Fruit fly (Drosophila melanogaster): Measurements from ENCODE around the gene CG6834.

CG6834 gene

DNA sequence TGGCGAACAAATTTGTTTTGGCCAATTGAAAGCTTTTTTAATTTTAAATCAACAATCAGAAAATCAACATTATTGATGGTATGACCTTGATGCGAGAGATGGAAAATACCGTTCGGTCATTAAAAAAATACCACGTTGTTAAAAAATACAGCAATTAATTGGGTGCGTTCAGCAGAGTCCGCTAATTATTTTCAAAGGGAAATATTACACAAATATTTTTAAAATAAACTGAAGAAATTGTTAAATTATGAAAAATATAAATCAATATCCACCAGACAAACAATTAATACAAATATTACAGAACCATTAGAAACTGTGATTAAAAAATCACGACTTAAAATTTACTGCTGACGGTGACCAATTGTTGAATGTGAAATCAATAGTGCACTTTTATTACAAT lies 9.9 kb downstream of the CG6834 start, which contains the start of gene CG18476 (continued):
- peak; percentile 50 for TF ChIP-seq jumu (GFP tag; optimal IDR thresholded peaks at IDR 0.05)
- peak; percentile 96 for TF ChIP-seq CG34422 (GFP tag; IDR thresholded peaks at IDR 0.05)
- peak; percentile 55 for TF ChIP-seq CG16863 (GFP tag; optimal IDR thresholded peaks at IDR 0.05)
- peak; percentile 94 for TF ChIP-seq Awh (GFP tag; IDR thresholded peaks at IDR 0.05)
- peak; percentile 81 for TF ChIP-seq gt (GFP tag; IDR thresholded peaks at IDR 0.05)
- TF ChIP-seq pfk (GFP tag; optimal IDR thresholded peaks at IDR 0.05) = no peak
- peak; percentile 89 for TF ChIP-seq sisA (GFP tag; IDR thresholded peaks at IDR 0.05)
- TF ChIP-seq Ssrp (tag; optimal IDR thresholded peaks at IDR 0.05) = peak; percentile 92
- peak; percentile 66 for TF ChIP-seq CG13123 (GFP tag; optimal IDR thresholded peaks at IDR 0.05)
- peak; percentile 93 for TF ChIP-seq lab (GFP tag; optimal IDR thresholded peaks at IDR 0.05)
- peak; percentile 90 for TF ChIP-seq Fer1 (GFP tag; optimal IDR thresholded peaks at IDR 0.05)
- peak; percentile 94 for TF ChIP-seq CG15269 (tag; optimal IDR thresholded peaks at IDR 0.05)
- TF ChIP-seq Drgx (GFP tag; IDR thresholded peaks at IDR 0.05) = peak; percentile 95
- peak; percentile 46 to 74 for TF ChIP-seq chif (GFP tag; optimal IDR thresholded peaks at IDR 0.05)
- peak; percentile 69 for TF ChIP-seq YL-1 (GFP tag; optimal IDR thresholded peaks at IDR 0.05)
- TF ChIP-seq Dbx (GFP tag; IDR thresholded peaks at IDR 0.05) = peak; percentile 91
- peak; percentile 76 for TF ChIP-seq CrebB (tag; optimal IDR thresholded peaks at IDR 0.05)
- TF ChIP-seq HLH3B (GFP tag; IDR thresholded peaks at IDR 0.05) = peak; percentile 92
- TF ChIP-seq fd64A (GFP tag; optimal IDR thresholded peaks at IDR 0.05) = no peak
- TF ChIP-seq CG33213 (GFP tag; optimal IDR thresholded peaks at IDR 0.05) = peak; percentile 45
- TF ChIP-seq PHDP (tag; optimal IDR thresholded peaks at IDR 0.05) = peak; percentile 94
- TF ChIP-seq Dek (tag; optimal IDR thresholded peaks at IDR 0.05) = peak; percentile 94
- TF ChIP-seq gce (GFP tag; IDR thresholded peaks at IDR 0.05) = peak; percentile 85
- peak; percentile 82 for TF ChIP-seq CG11696 (GFP tag; IDR thresholded peaks at IDR 0.05)
- peak; percentile 91 for TF ChIP-seq CG10654 (GFP tag; optimal IDR thresholded peaks at IDR 0.05)
- peak; percentile 94 for TF ChIP-seq CG18262 (tag; optimal IDR thresholded peaks at IDR 0.05)
- TF ChIP-seq so (GFP tag; IDR thresholded peaks at IDR 0.05) = peak; percentile 83; the same call in 2 of the 3 replicates
- TF ChIP-seq tio (GFP tag; optimal IDR thresholded peaks at IDR 0.05) = no peak
- peak; percentile 91 for TF ChIP-seq CG4730 (GFP tag; IDR thresholded peaks at IDR 0.05)
- TF ChIP-seq dimm (GFP tag; IDR thresholded peaks at IDR 0.05) = peak; percentile 58
- no peak for TF ChIP-seq nerfin-2 (GFP tag; IDR thresholded peaks at IDR 0.05; ENCODE audit: partially characterized antibody)
- TF ChIP-seq CG8478 (optimal IDR thresholded peaks at IDR 0.05) = no peak
- peak; percentile 90 for TF ChIP-seq bcd (GFP tag; optimal IDR thresholded peaks at IDR 0.05)
- no peak for TF ChIP-seq HLHmδ (GFP tag; optimal IDR thresholded peaks at IDR 0.05)
- TF ChIP-seq Sry-δ (GFP tag; optimal IDR thresholded peaks at IDR 0.05) = peak; percentile 16
- TF ChIP-seq Taf1 (GFP tag; IDR thresholded peaks at IDR 0.05) = peak; percentile 73
- peak; percentile 83 for TF ChIP-seq peb (GFP tag; IDR thresholded peaks at IDR 0.05)
- TF ChIP-seq pita (GFP tag; optimal IDR thresholded peaks at IDR 0.05) = no peak
- TF ChIP-seq Usf (GFP tag; optimal IDR thresholded peaks at IDR 0.05) = peak; percentile 81
- peak; percentile 91 for TF ChIP-seq ttk (GFP tag; IDR thresholded peaks at IDR 0.05)
- no peak for TF ChIP-seq bbx (GFP tag; IDR thresholded peaks at IDR 0.05; ENCODE audit: partially characterized antibody)
- peak; percentile 90 for TF ChIP-seq nerfin-1 (tag; optimal IDR thresholded peaks at IDR 0.05)
- TF ChIP-seq az2 (GFP tag; optimal IDR thresholded peaks at IDR 0.05) = peak; percentile 90
- no peak for TF ChIP-seq CG17568 (GFP tag; optimal IDR thresholded peaks at IDR 0.05)
- peak; percentile 92 for TF ChIP-seq gcm (GFP tag; optimal IDR thresholded peaks at IDR 0.05)
- peak; percentile 54; the same call in 1 of the 3 replicates for TF ChIP-seq sr (GFP tag; IDR thresholded peaks at IDR 0.05)
- TF ChIP-seq CG42726 (GFP tag; IDR thresholded peaks at IDR 0.05; ENCODE audit: partially characterized antibody) = no peak
- peak; percentile 69 for TF ChIP-seq org-1 (GFP tag; optimal IDR thresholded peaks at IDR 0.05)
- TF ChIP-seq CG31365 (tag; optimal IDR thresholded peaks at IDR 0.05) = peak; percentile 32
- TF ChIP-seq slbo (GFP tag; IDR thresholded peaks at IDR 0.05) = peak; percentile 95
- peak; percentile 43 for TF ChIP-seq ERR (GFP tag; optimal IDR thresholded peaks at IDR 0.05)
- TF ChIP-seq CG12942 (GFP tag; optimal IDR thresholded peaks at IDR 0.05) = peak; percentile 77
